Worm (Caenorhabditis elegans): Measurements from ENCODE around the gene pph-2.

pph-2 gene

ce11 chrIV:11897710-11898109 lies 20.1 kb upstream of the pph-2 start (continued):
- TF ChIP-seq unc-39 (tag; optimal IDR thresholded peaks at IDR 0.05) = no peak
- no peak for TF ChIP-seq aly-2 (tag; optimal IDR thresholded peaks at IDR 0.05)
- no peak for TF ChIP-seq Y5F2A.4 (GFP tag; optimal IDR thresholded peaks at IDR 0.05)
- TF ChIP-seq lim-7 (GFP tag; IDR thresholded peaks at IDR 0.05) = no peak
- no peak for TF ChIP-seq ZK337.2 (GFP tag; IDR thresholded peaks at IDR 0.05)
- no peak for TF ChIP-seq vab-7 (GFP tag; IDR thresholded peaks at IDR 0.05)
- TF ChIP-seq rbr-2 (tag; optimal IDR thresholded peaks at IDR 0.05) = no peak
- TF ChIP-seq zfp-3 (GFP tag; conservative IDR thresholded peaks at IDR 0.05) = no peak
- no peak for TF ChIP-seq fkh-10 (GFP tag; optimal IDR thresholded peaks at IDR 0.05)
- peak; percentile 8 for TF ChIP-seq cey-2 (tag; optimal IDR thresholded peaks at IDR 0.05; ENCODE audit: borderline replicate concordance, insufficient read depth)
- TF ChIP-seq nhr-25 (tag; optimal IDR thresholded peaks at IDR 0.05; ENCODE audit: borderline replicate concordance, insufficient read depth) = no peak
- no peak for TF ChIP-seq ceh-32 (tag; optimal IDR thresholded peaks at IDR 0.05; ENCODE audit: poor library complexity)

- TF ChIP-seq hlh-30 (tag; optimal IDR thresholded peaks at IDR 0.05; ENCODE audit: insufficient read depth) (no peak), zfp-3 (GFP tag; conservative IDR thresholded peaks at IDR 0.05) (no peak), spr-3 (GFP tag; optimal IDR thresholded peaks at IDR 0.05) (no peak), lim-7 (GFP tag; IDR thresholded peaks at IDR 0.05) (no peak)
Measured at ce11 chrIV:11893336-11893735, 15.8 kb upstream of the pph-2 start.

ce11 chrIV:11892545-11892944 lies 15.0 kb upstream of the pph-2 start:
- TF ChIP-seq duxl-1 (tag; optimal IDR thresholded peaks at IDR 0.05; ENCODE audit: poor library complexity) = no peak

- TF ChIP-seq dmd-8 (GFP tag; IDR thresholded peaks at IDR 0.05) (no peak), nhr-111 (GFP tag; optimal IDR thresholded peaks at IDR 0.05) (no peak), nhr-25 (tag; optimal IDR thresholded peaks at IDR 0.05; ENCODE audit: borderline replicate concordance, insufficient read depth) (peak; percentile 12), daf-19 (GFP tag; conservative IDR thresholded peaks at IDR 0.05) (no peak)
Measured at ce11 chrIV:11885313-11885712, 7.7 kb upstream of the pph-2 start, which contains the start of gene let-653. Gene let-653 (plus strand): TSS chrIV:11885613.

- TF ChIP-seq nhr-28 (tag; optimal IDR thresholded peaks at IDR 0.05) (peak; percentile 63), mdl-1 (tag; optimal IDR thresholded peaks at IDR 0.05) (peak in 1 of 2 experiments; percentile 10), nhr-25 (tag; optimal IDR thresholded peaks at IDR 0.05; ENCODE audit: borderline replicate concordance, insufficient read depth) (peak; percentile 43), duxl-1 (tag; optimal IDR thresholded peaks at IDR 0.05; ENCODE audit: poor library complexity) (no peak)
Measured at ce11 chrIV:11883478-11883877, 5.9 kb upstream of the pph-2 start.

- no peak for TF ChIP-seq mdt-29 (GFP tag; IDR thresholded peaks at IDR 0.05)
- TF ChIP-seq hlh-30 (tag; optimal IDR thresholded peaks at IDR 0.05; ENCODE audit: insufficient read depth) = no peak
- no peak for TF ChIP-seq rbr-2 (tag; optimal IDR thresholded peaks at IDR 0.05)
- TF ChIP-seq sdz-12 (GFP tag; optimal IDR thresholded peaks at IDR 0.05) = no peak
- TF ChIP-seq ceh-28 (tag; optimal IDR thresholded peaks at IDR 0.05) = no peak
- no peak for TF ChIP-seq madf-9 (GFP tag; conservative IDR thresholded peaks at IDR 0.05)
- TF ChIP-seq lin-29 (GFP tag; IDR thresholded peaks at IDR 0.05) = no peak
Measured at ce11 chrIV:11882534-11882933, 5.0 kb upstream of the pph-2 start.

- TF ChIP-seq unc-62 (GFP tag; optimal IDR thresholded peaks at IDR 0.05 in 1 of 2) (peak in 1 of 2 experiments; percentile 88), unc-62 (tag; optimal IDR thresholded peaks at IDR 0.05) (no peak), zip-11 (GFP tag; IDR thresholded peaks at IDR 0.05) (no peak)
Measured at ce11 chrIV:11878249-11878648, 675 bp upstream of the pph-2 start, which contains the start of gene cutl-27. Gene cutl-27 (plus strand): TSS chrIV:11878549.
